Fruit fly (Drosophila melanogaster) whole organism, embryonic: ENCODE measurements around the gene Tengl1.

Experiments used
- CG10462 ChIP-seq: fragments of 200-800 bp; sonication (Bioruptor generic); optimal IDR thresholded peaks from 2 replicates; lab custom pipeline; 2016; ENCODE audit warnings: missing biosample characterization, missing genetic modification characterization
- CG11085 ChIP-seq: fragments of 200-800 bp; sonication (Bioruptor generic); IDR thresholded peaks from 2 replicates; pipeline ENCODE4 v1.3.6; 2022; ENCODE audit warnings: missing biosample characterization, missing genetic modification characterization
- CG13287 ChIP-seq: fragments of 200-800 bp; sonication (Bioruptor generic); IDR thresholded peaks from 2 replicates; pipeline ENCODE4 v1.3.6; 2022; ENCODE audit warnings: missing biosample characterization, missing genetic modification characterization; ENCODE audit not compliant: partially characterized antibody
- CG14050 ChIP-seq: fragments of 200-800 bp; sonication (Bioruptor generic); IDR thresholded peaks from 3 replicates; pipeline ENCODE4 v1.3.6; 2022; ENCODE audit warnings: missing biosample characterization, missing genetic modification characterization
- CG14441 ChIP-seq: fragments of 200-800 bp; sonication (Bioruptor generic); IDR thresholded peaks from 2 replicates; pipeline ENCODE4 v1.3.6; 2022; ENCODE audit warnings: missing biosample characterization, missing genetic modification characterization
- CG1603 ChIP-seq: fragments of 200-800 bp; sonication (Bioruptor generic); optimal IDR thresholded peaks from 2 replicates; lab custom pipeline; 2019; ENCODE audit warnings: missing biosample characterization, mild to moderate bottlenecking, missing genetic modification characterization, moderate library complexity
- CG17328 ChIP-seq: fragments of 200-800 bp; sonication (Bioruptor generic); IDR thresholded peaks from 2 replicates; pipeline ENCODE4 v1.3.6; 2022; ENCODE audit warnings: missing biosample characterization, missing genetic modification characterization
- CG2116 ChIP-seq: fragments of 200-800 bp; sonication (Bioruptor generic); optimal IDR thresholded peaks from 3 replicates; lab custom pipeline; 2018; ENCODE audit warnings: missing biosample characterization, mild to moderate bottlenecking, missing genetic modification characterization
- CG2678 ChIP-seq: fragments of 200-800 bp; sonication (Bioruptor generic); optimal IDR thresholded peaks from 3 replicates; lab custom pipeline; 2019; ENCODE audit warnings: missing biosample characterization, mild to moderate bottlenecking, missing genetic modification characterization, moderate library complexity
- CG30431 ChIP-seq: fragments of 200-800 bp; sonication (Bioruptor generic); optimal IDR thresholded peaks from 2 replicates; lab custom pipeline; 2017; ENCODE audit warnings: missing biosample characterization, missing genetic modification characterization
- CG5245 ChIP-seq: fragments of 200-800 bp; sonication (Bioruptor generic); optimal IDR thresholded peaks from 3 replicates; lab custom pipeline; 2016; ENCODE audit warnings: missing biosample characterization, missing genetic modification characterization
- CG6175 ChIP-seq: fragments of 200-800 bp; sonication (Bioruptor generic); IDR thresholded peaks from 3 replicates; pipeline ENCODE4 v1.3.6; 2022; ENCODE audit warnings: missing biosample characterization, missing genetic modification characterization
- CG6689 ChIP-seq: fragments of 200-800 bp; sonication (Bioruptor generic); IDR thresholded peaks from 2 replicates; pipeline ENCODE4 v1.3.6; 2022; ENCODE audit warnings: missing biosample characterization, missing genetic modification characterization
- CG6765 ChIP-seq: fragments of 200-800 bp; sonication (Bioruptor generic); optimal IDR thresholded peaks from 3 replicates; lab custom pipeline; 2017; ENCODE audit warnings: missing biosample characterization, mild to moderate bottlenecking, missing genetic modification characterization
- CG7987 ChIP-seq: fragments of 200-800 bp; sonication (Bioruptor generic); optimal IDR thresholded peaks from 2 replicates; lab custom pipeline; 2018; ENCODE audit warnings: missing biosample characterization, mild to moderate bottlenecking, missing genetic modification characterization, moderate library complexity
- CG8388 ChIP-seq: fragments of 200-800 bp; sonication (Bioruptor generic); optimal IDR thresholded peaks from 2 replicates; lab custom pipeline; 2019; ENCODE audit warnings: missing biosample characterization, mild to moderate bottlenecking, missing genetic modification characterization, moderate library complexity
- CG9817 ChIP-seq: fragments of 200-800 bp; sonication (Bioruptor generic); optimal IDR thresholded peaks from 2 replicates; lab custom pipeline; 2018; ENCODE audit warnings: missing biosample characterization, mild to moderate bottlenecking, missing genetic modification characterization, moderate library complexity
- CoRest ChIP-seq: fragments of 200-800 bp; sonication (Bioruptor generic); optimal IDR thresholded peaks from 3 replicates; lab custom pipeline; 2018; ENCODE audit warnings: missing biosample characterization, mild to moderate bottlenecking, missing genetic modification characterization, moderate library complexity
- Dad ChIP-seq: fragments of 200-800 bp; sonication (Bioruptor generic); optimal IDR thresholded peaks from 3 replicates; lab custom pipeline; 2016; ENCODE audit warnings: missing biosample characterization, missing genetic modification characterization
- Dp ChIP-seq: fragments of 200-800 bp; sonication (Bioruptor generic); optimal IDR thresholded peaks from 2 replicates; lab custom pipeline; 2018; ENCODE audit warnings: missing biosample characterization, mild to moderate bottlenecking, missing genetic modification characterization, moderate library complexity
- E2f1 ChIP-seq: fragments of 200-800 bp; sonication (Bioruptor generic); IDR thresholded peaks from 2 replicates; pipeline ENCODE4 v1.3.6; 2022; ENCODE audit warnings: missing biosample characterization, missing genetic modification characterization
- Eip74EF ChIP-seq, 2 experiments: fragments of 200-800 bp in 1 of 2; fragments of >200 bp in 1 of 2; sonication (Bioruptor generic) in 1 of 2; optimal IDR thresholded peaks; 2 replicates each; lab custom pipeline; 2017 to 2019; ENCODE audit warnings: missing biosample characterization in 2 of 2, missing genetic modification characterization in 2 of 2, mild to moderate bottlenecking in 1 of 2, moderate library complexity in 1 of 2
- Hmr ChIP-seq: fragments of 200-800 bp; sonication (Bioruptor generic); optimal IDR thresholded peaks from 3 replicates; lab custom pipeline; 2017; ENCODE audit warnings: mild to moderate bottlenecking, missing biosample characterization, missing genetic modification reagents, missing genetic modification characterization
- Kr ChIP-seq: fragments of 200-800 bp; sonication (Bioruptor generic); optimal IDR thresholded peaks from 2 replicates; lab custom pipeline; 2017; ENCODE audit warnings: missing biosample characterization, mild to moderate bottlenecking, missing genetic modification characterization
- Mrtf ChIP-seq: fragments of 200-800 bp; sonication (Bioruptor generic); IDR thresholded peaks from 3 replicates; pipeline ENCODE4 v1.3.6; 2022; ENCODE audit warnings: missing biosample characterization, missing genetic modification characterization
- Myb ChIP-seq: fragments of 200-800 bp; sonication (Bioruptor generic); optimal IDR thresholded peaks from 2 replicates; lab custom pipeline; 2016; ENCODE audit warnings: missing biosample characterization, missing genetic modification characterization
- Nf-YA ChIP-seq: fragments of 200-800 bp; sonication (Bioruptor generic); IDR thresholded peaks from 2 replicates; pipeline ENCODE4 v1.3.6; 2022; ENCODE audit warnings: missing biosample characterization, missing genetic modification characterization
- Sox102F ChIP-seq: fragments of 200-800 bp; sonication (Bioruptor generic); optimal IDR thresholded peaks from 2 replicates; lab custom pipeline; 2018; ENCODE audit warnings: missing biosample characterization, mild to moderate bottlenecking, missing genetic modification characterization, moderate library complexity
- ap ChIP-seq: fragments of 200-800 bp; sonication (Bioruptor generic); IDR thresholded peaks from 2 replicates; pipeline ENCODE4 v1.3.6; 2022; ENCODE audit warnings: missing biosample characterization, missing genetic modification characterization
- ara ChIP-seq: fragments of 200-800 bp; sonication (Bioruptor generic); IDR thresholded peaks from 2 replicates; pipeline ENCODE4 v1.3.6; 2022; ENCODE audit warnings: missing biosample characterization, missing genetic modification characterization
- dysf ChIP-seq: fragments of 200-800 bp; sonication (Bioruptor generic); IDR thresholded peaks from 3 replicates; pipeline ENCODE4 v1.3.6; 2022; ENCODE audit warnings: missing biosample characterization, missing genetic modification characterization
- fd3F ChIP-seq: fragments of 200-800 bp; sonication (Bioruptor generic); optimal IDR thresholded peaks from 2 replicates; lab custom pipeline; 2018; ENCODE audit warnings: missing biosample characterization, mild to moderate bottlenecking, missing genetic modification characterization, moderate library complexity
- gce ChIP-seq: fragments of 200-800 bp; sonication (Bioruptor generic); IDR thresholded peaks from 3 replicates; pipeline ENCODE4 v1.3.6; 2022; ENCODE audit warnings: missing biosample characterization, missing genetic modification characterization
- gcm ChIP-seq: fragments of 200-800 bp; sonication (Bioruptor generic); optimal IDR thresholded peaks from 2 replicates; lab custom pipeline; 2019; ENCODE audit warnings: missing biosample characterization, mild to moderate bottlenecking, missing genetic modification characterization, moderate library complexity
- gem ChIP-seq: fragments of 200-800 bp; sonication (Bioruptor generic); optimal IDR thresholded peaks from 2 replicates; lab custom pipeline; 2019; ENCODE audit warnings: missing biosample characterization, mild to moderate bottlenecking, missing genetic modification characterization, moderate library complexity
- gsb-n ChIP-seq: fragments of 200-800 bp; sonication (Bioruptor generic); optimal IDR thresholded peaks from 3 replicates; lab custom pipeline; 2018; ENCODE audit warnings: missing biosample characterization, mild to moderate bottlenecking, missing genetic modification characterization
- prd ChIP-seq, 3 experiments: fragments of >200 bp in 2 of 3; fragments of 200-800 bp in 1 of 3; sonication (Bioruptor generic) in 1 of 3; optimal IDR thresholded peaks in 2 of 3; IDR thresholded peaks in 1 of 3; 2 replicates in 2 of 3; 3 replicates in 1 of 3; pipeline versions ENCODE4 v1.3.6 to Lab custom; 2017 to 2022; ENCODE audit warnings: missing biosample characterization in 1 of 3, missing genetic modification characterization in 1 of 3
- row ChIP-seq: fragments of 200-800 bp; sonication (Bioruptor generic); IDR thresholded peaks from 3 replicates; pipeline ENCODE4 v1.3.6; 2022; ENCODE audit warnings: missing biosample characterization, missing genetic modification characterization
- seq ChIP-seq: fragments of 200-800 bp; sonication (Bioruptor generic); IDR thresholded peaks from 2 replicates; pipeline ENCODE4 v1.3.6; 2022; ENCODE audit warnings: missing biosample characterization, missing genetic modification characterization
- sim ChIP-seq: fragments of 200-800 bp; sonication (Bioruptor generic); IDR thresholded peaks from 2 replicates; pipeline ENCODE4 v1.3.6; 2022; ENCODE audit warnings: missing biosample characterization, missing genetic modification characterization
- sisA ChIP-seq: fragments of 200-800 bp; sonication (Bioruptor generic); IDR thresholded peaks from 2 replicates; pipeline ENCODE4 v1.3.6; 2022; ENCODE audit warnings: missing biosample characterization, missing genetic modification characterization
- slbo ChIP-seq: fragments of 200-800 bp; sonication (Bioruptor generic); IDR thresholded peaks from 2 replicates; pipeline ENCODE4 v1.3.6; 2022; ENCODE audit warnings: missing biosample characterization, missing genetic modification characterization
- so ChIP-seq: fragments of 200-800 bp; sonication (Bioruptor generic); IDR thresholded peaks from 3 replicates; pipeline ENCODE4 v1.3.6; 2022; ENCODE audit warnings: missing biosample characterization, missing genetic modification characterization
- toy ChIP-seq: fragments of 200-800 bp; sonication (Bioruptor generic); IDR thresholded peaks from 2 replicates; pipeline ENCODE4 v1.3.6; 2022; ENCODE audit warnings: missing biosample characterization, missing genetic modification characterization
- ttk ChIP-seq: fragments of 200-800 bp; sonication (Bioruptor generic); IDR thresholded peaks from 2 replicates; pipeline ENCODE4 v2.1.2; 2022; ENCODE audit warnings: missing biosample characterization, missing genetic modification characterization
- unc-4 ChIP-seq: fragments of 200-800 bp; sonication (Bioruptor generic); IDR thresholded peaks from 2 replicates; pipeline ENCODE4 v1.3.6; 2022; ENCODE audit warnings: missing biosample characterization, missing genetic modification characterization; ENCODE audit not compliant: partially characterized antibody
- wor ChIP-seq: fragments of 200-800 bp; sonication (Bioruptor generic); IDR thresholded peaks from 2 replicates; pipeline ENCODE4 v1.3.6; 2022; ENCODE audit warnings: missing biosample characterization, missing genetic modification characterization

Gene Tengl1

DNA sequence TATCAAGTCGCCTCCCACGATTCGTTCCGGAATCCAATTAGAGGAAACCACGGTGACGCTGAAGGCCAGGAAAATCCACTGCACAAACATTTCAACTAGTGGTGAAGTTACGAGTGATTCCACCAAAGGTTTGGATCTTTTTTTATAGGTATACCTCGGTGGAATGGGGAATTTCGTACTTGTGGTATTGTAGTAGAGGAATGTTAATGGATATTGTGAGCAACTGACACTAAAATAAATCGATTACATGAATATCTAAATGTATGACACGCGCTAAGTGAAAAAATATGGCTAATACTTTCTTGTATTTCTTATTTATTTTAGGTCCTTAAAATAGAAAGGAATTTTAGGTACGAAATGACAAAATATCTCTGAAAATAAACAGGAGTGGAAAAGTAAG lies 11.8 kb upstream of the Tengl1 start, which contains the start of gene CG17239 (continued):
- TF ChIP-seq CG9817 (tag; lab: Kevin White, UChicago): no peak
- TF ChIP-seq, all 482 proteins: peak for 0

dm6 chr2L:2251175-2251574 lies 10.8 kb upstream of the Tengl1 start, which contains the start of gene Ser12:
Ser12 (minus strand) TSS chr2L:2251275.
- TF ChIP-seq CG30431 (GFP tag; lab: Kevin White, UChicago) (no peak), CG14050 (GFP tag; lab: Robert Waterston, UW) (no peak), CG7987 (GFP tag; lab: Kevin White, UChicago) (no peak), CG11085 (GFP tag; lab: Robert Waterston, UW) (no peak), sim (GFP tag; lab: Robert Waterston, UW) (no peak), CG1603 (tag; lab: Kevin White, UChicago) (no peak), wor (GFP tag; lab: Robert Waterston, UW) (no peak), Kr (GFP tag; lab: Kevin White, UChicago) (no peak), CG5245 (no peak), Myb (no peak), CG2678 (no peak), CG6765 (GFP tag; lab: Kevin White, UChicago) (no peak)

DNA sequence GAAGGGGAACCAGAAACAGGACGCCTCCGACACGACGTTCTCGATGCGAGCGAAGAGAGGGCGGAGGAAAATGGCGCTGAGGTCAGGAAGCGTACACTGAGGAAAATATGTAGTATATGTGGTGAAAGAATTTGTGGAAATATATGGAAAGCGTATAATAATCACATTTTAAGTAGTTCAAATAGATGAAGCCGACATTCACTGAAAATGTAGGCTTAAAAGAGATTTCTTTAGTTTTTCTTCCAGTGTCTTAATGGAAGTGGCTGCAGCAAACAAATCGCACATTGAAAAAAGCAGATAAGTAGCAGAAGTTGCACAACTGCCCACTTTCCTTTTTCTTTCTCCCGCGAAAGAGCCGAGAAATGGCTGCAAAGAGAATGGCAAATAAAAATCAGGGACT lies 9.2 kb upstream of the Tengl1 start:
- TF ChIP-seq Dad (GFP tag; lab: Kevin White, UChicago) (no peak), Hmr (GFP tag; lab: Kevin White, UChicago) (peak; percentile 7), CG13287 (GFP tag; lab: Robert Waterston, UW) (no peak), row (GFP tag; lab: Robert Waterston, UW) (peak; percentile 32; the same call in 2 of the 3 replicates), CG14441 (no peak), toy (GFP tag; lab: Robert Waterston, UW) (no peak), E2f1 (GFP tag; lab: Robert Waterston, UW) (no peak), CG6175 (no peak), CG10462 (GFP tag; lab: Kevin White, UChicago) (no peak), Dp (GFP tag; lab: Kevin White, UChicago) (no peak), CG7987 (GFP tag; lab: Kevin White, UChicago) (no peak), slbo (GFP tag; lab: Robert Waterston, UW) (peak; percentile 27; the same call in 1 of the 2 replicates), Sox102F (GFP tag; lab: Kevin White, UChicago) (peak; percentile 26), ttk (GFP tag; lab: Robert Waterston, UW) (0 out of 2 replicates have a peak, but pooled peaks have one; percentile 9), CG6689 (GFP tag; lab: Robert Waterston, UW) (0 out of 2 replicates have a peak, but pooled peaks have one; percentile 27), CG8388 (GFP tag; lab: Kevin White, UChicago) (no peak), gce (GFP tag; lab: Robert Waterston, UW) (0 out of 3 replicates have a peak, but pooled peaks have one; percentile 7), Eip74EF (GFP tag; optimal IDR thresholded peaks at IDR 0.05; lab: Kevin White, UChicago) (no peak), prd (optimal IDR thresholded peaks at IDR 0.05; lab: Kevin White, UChicago) (no peak), prd (GFP tag; IDR thresholded peaks at IDR 0.05; lab: Robert Waterston, UW) (peak; percentile 65; the same call in 2 of the 3 replicates), dysf (GFP tag; lab: Robert Waterston, UW) (0 out of 3 replicates have a peak, but pooled peaks have one; percentile 31), Mrtf (GFP tag; lab: Robert Waterston, UW) (no peak), CoRest (tag; lab: Kevin White, UChicago) (no peak), gcm (no peak), gsb-n (tag; lab: Kevin White, UChicago) (no peak), CG17328 (0 out of 2 replicates have a peak, but pooled peaks have one; percentile 39), sisA (GFP tag; lab: Robert Waterston, UW) (no peak), CG2116 (GFP tag; lab: Kevin White, UChicago) (no peak), fd3F (GFP tag; lab: Kevin White, UChicago) (no peak), ara (GFP tag; lab: Robert Waterston, UW) (0 out of 2 replicates have a peak, but pooled peaks have one; percentile 46), so (GFP tag; lab: Robert Waterston, UW) (no peak), unc-4 (GFP tag; lab: Robert Waterston, UW) (no peak), Nf-YA (GFP tag; lab: Robert Waterston, UW) (no peak), ap (GFP tag; lab: Robert Waterston, UW) (no peak), CG1603 (tag; lab: Kevin White, UChicago) (peak; percentile 16), seq (GFP tag; lab: Robert Waterston, UW) (0 out of 2 replicates have a peak, but pooled peaks have one; percentile 11), gem (peak; percentile 23)
